Worm (Caenorhabditis elegans): ENCODE results near the gene F46F2.3.

The F46F2.3 gene

ce11 chrX:15229174-15229573 lies 30.9 kb downstream of the F46F2.3 start:
- TF ChIP-seq drap-1 (GFP tag; optimal IDR thresholded peaks at IDR 0.05): no peak
- no peak for TF ChIP-seq ceh-83 (GFP tag; optimal IDR thresholded peaks at IDR 0.05)
- TF ChIP-seq cnd-1 (tag; optimal IDR thresholded peaks at IDR 0.05): no peak
- no peak for TF ChIP-seq ces-1 (GFP tag; optimal IDR thresholded peaks at IDR 0.05)

ce11 chrX:15225180-15225724 lies 34.8 kb downstream of the F46F2.3 start:
- TF ChIP-seq hlh-1 (tag; optimal IDR thresholded peaks at IDR 0.05) (no peak), ceh-39 (tag; optimal IDR thresholded peaks at IDR 0.05) (no peak), blmp-1 (tag; optimal IDR thresholded peaks at IDR 0.05) (no peak), tbx-8 (GFP tag; optimal IDR thresholded peaks at IDR 0.05) (no peak), pha-4 (tag; optimal IDR thresholded peaks at IDR 0.05) (no peak), ces-1 (GFP tag; optimal IDR thresholded peaks at IDR 0.05) (peak; percentile 69), zip-8 (tag; optimal IDR thresholded peaks at IDR 0.05) (no peak)

- no peak for TF ChIP-seq ceh-83 (GFP tag; optimal IDR thresholded peaks at IDR 0.05)
- no peak for TF ChIP-seq lsy-2 (tag; optimal IDR thresholded peaks at IDR 0.05)
- peak; percentile 31 for TF ChIP-seq hlh-1 (tag; optimal IDR thresholded peaks at IDR 0.05)
- peak; percentile 72 for TF ChIP-seq unc-62 (GFP tag; optimal IDR thresholded peaks at IDR 0.05)
- no peak for TF ChIP-seq bed-3 (GFP tag; optimal IDR thresholded peaks at IDR 0.05)
These were observed 36.0 kb downstream of the F46F2.3 start for ce11 chrX:15224128-15224527.

ce11 chrX:15222789-15223188 lies 37.3 kb downstream of the F46F2.3 start:
- TF ChIP-seq sptf-1 (tag; optimal IDR thresholded peaks at IDR 0.05): no peak
- TF ChIP-seq ztf-11 (tag; optimal IDR thresholded peaks at IDR 0.05): no peak
- TF ChIP-seq ceh-83 (GFP tag; optimal IDR thresholded peaks at IDR 0.05): no peak
- TF ChIP-seq ceh-43 (GFP tag; optimal IDR thresholded peaks at IDR 0.05): no peak
- no peak for TF ChIP-seq ceh-39 (tag; optimal IDR thresholded peaks at IDR 0.05)
- no peak for TF ChIP-seq snpc-4 (tag; optimal IDR thresholded peaks at IDR 0.05)
- TF ChIP-seq nhr-76 (tag; optimal IDR thresholded peaks at IDR 0.05): no peak
- no peak for TF ChIP-seq unc-39 (tag; optimal IDR thresholded peaks at IDR 0.05)

- TF ChIP-seq nhr-76 (tag; optimal IDR thresholded peaks at IDR 0.05) (no peak), mep-1 (tag; optimal IDR thresholded peaks at IDR 0.05) (no peak), lin-32 (GFP tag; optimal IDR thresholded peaks at IDR 0.05) (no peak), nhr-12 (tag; optimal IDR thresholded peaks at IDR 0.05) (no peak), ham-2 (GFP tag; optimal IDR thresholded peaks at IDR 0.05) (peak; percentile 41), cnd-1 (tag; optimal IDR thresholded peaks at IDR 0.05) (no peak), drap-1 (GFP tag; optimal IDR thresholded peaks at IDR 0.05) (no peak), snpc-4 (tag; optimal IDR thresholded peaks at IDR 0.05) (no peak), bed-3 (GFP tag; optimal IDR thresholded peaks at IDR 0.05) (no peak), nhr-28 (tag; optimal IDR thresholded peaks at IDR 0.05) (no peak), unc-62 (GFP tag; optimal IDR thresholded peaks at IDR 0.05) (no peak), ces-1 (GFP tag; optimal IDR thresholded peaks at IDR 0.05) (peak; percentile 19), elt-3 (tag; optimal IDR thresholded peaks at IDR 0.05) (no peak), nhr-237 (tag; optimal IDR thresholded peaks at IDR 0.05) (no peak), ceh-83 (GFP tag; optimal IDR thresholded peaks at IDR 0.05) (no peak), tbx-8 (GFP tag; optimal IDR thresholded peaks at IDR 0.05) (no peak), nhr-2 (tag; optimal IDR thresholded peaks at IDR 0.05) (no peak), ceh-43 (GFP tag; optimal IDR thresholded peaks at IDR 0.05) (no peak), pha-4 (tag; optimal IDR thresholded peaks at IDR 0.05) (peak; percentile 9)
These were observed 38.1 kb downstream of the F46F2.3 start for ce11 chrX:15221865-15222551.

- TF ChIP-seq nhr-12 (tag; optimal IDR thresholded peaks at IDR 0.05): no peak
- no peak for TF ChIP-seq cnd-1 (tag; optimal IDR thresholded peaks at IDR 0.05)
- TF ChIP-seq lsy-2 (tag; optimal IDR thresholded peaks at IDR 0.05): no peak
- TF ChIP-seq sem-2 (GFP tag; optimal IDR thresholded peaks at IDR 0.05): no peak
- no peak for TF ChIP-seq unc-39 (tag; optimal IDR thresholded peaks at IDR 0.05)
- TF ChIP-seq mep-1 (tag; optimal IDR thresholded peaks at IDR 0.05): no peak
These were observed 39.0 kb downstream of the F46F2.3 start for ce11 chrX:15221107-15221506.
